Worm (Caenorhabditis elegans) whole organism, midembryonic: Measurements from ENCODE around the gene C16B8.3.

Experiments
- T22C8.4 ChIP-seq: fragments of 200-800 bp; sonication (Bioruptor generic); IDR thresholded peaks from 2 replicates; pipeline ENCODE4 v1.3.6; 2022; ENCODE audit warnings: missing genetic modification characterization, missing compliant biosample characterization
- cog-1 ChIP-seq: sonication (generic microtip); optimal IDR thresholded peaks from 2 replicates; lab custom pipeline; 2016; ENCODE audit warnings: missing genetic modification characterization, missing compliant biosample characterization
- flt-1 ChIP-seq: fragments of 200-800 bp; sonication (Bioruptor generic); IDR thresholded peaks from 2 replicates; pipeline ENCODE4 v1.3.6; 2022; ENCODE audit warnings: missing genetic modification characterization, missing compliant biosample characterization
- klf-2 ChIP-seq: fragments of 200-800 bp; sonication (Bioruptor generic); conservative IDR thresholded peaks from 2 replicates; pipeline ENCODE4 v1.3.6; 2022; ENCODE audit warnings: missing genetic modification reagents, missing genetic modification characterization, missing compliant biosample characterization
- med-1 ChIP-seq: sonication (generic microtip); optimal IDR thresholded peaks from 2 replicates; lab custom pipeline; 2017; ENCODE audit warnings: missing genetic modification characterization, mild to moderate bottlenecking, missing compliant biosample characterization, antibody characterized with exemption, missing genetic modification reagents; ENCODE audit not compliant: insufficient read depth
- ref-1 ChIP-seq: fragments of 200-800 bp; sonication (Bioruptor generic); conservative IDR thresholded peaks from 2 replicates; pipeline ENCODE4 v1.3.6; 2022; ENCODE audit warnings: missing genetic modification reagents, missing genetic modification characterization, missing compliant biosample characterization
- tab-1 ChIP-seq: fragments of 200-800 bp; sonication (Bioruptor generic); IDR thresholded peaks from 2 replicates; pipeline ENCODE4 v1.3.6; 2022; ENCODE audit warnings: missing genetic modification characterization, missing compliant biosample characterization
- ztf-23 ChIP-seq: fragments of 200-800 bp; sonication (Bioruptor generic); IDR thresholded peaks from 2 replicates; pipeline ENCODE4 v1.3.6; 2022; ENCODE audit warnings: missing genetic modification reagents, missing genetic modification characterization, missing compliant biosample characterization
- ztf-29 ChIP-seq: fragments of 200-800 bp; sonication (Bioruptor generic); IDR thresholded peaks from 2 replicates; pipeline ENCODE4 v1.3.6; 2022; ENCODE audit warnings: missing genetic modification reagents, missing genetic modification characterization, missing compliant biosample characterization

C16B8.3 gene

ce11 chrX:4003220-4003619 lies 34.8 kb upstream of the C16B8.3 start, which contains the start of gene R02E12.12:
Gene R02E12.12, plus strand, starts transcription at chrX:4003520.
- TF ChIP-seq ztf-23 = no peak
- TF ChIP-seq ztf-29 (GFP tag; lab: Robert Waterston, UW) = no peak
- no peak for TF ChIP-seq flt-1 (GFP tag; lab: Robert Waterston, UW)
- no peak for TF ChIP-seq klf-2
- no peak for TF ChIP-seq med-1
- no peak for TF ChIP-seq ref-1
- TF ChIP-seq cog-1 (tag; lab: Kevin White, UChicago) = no peak
- TF ChIP-seq tab-1 (GFP tag; lab: Robert Waterston, UW) = no peak
- no peak for TF ChIP-seq T22C8.4

DNA sequence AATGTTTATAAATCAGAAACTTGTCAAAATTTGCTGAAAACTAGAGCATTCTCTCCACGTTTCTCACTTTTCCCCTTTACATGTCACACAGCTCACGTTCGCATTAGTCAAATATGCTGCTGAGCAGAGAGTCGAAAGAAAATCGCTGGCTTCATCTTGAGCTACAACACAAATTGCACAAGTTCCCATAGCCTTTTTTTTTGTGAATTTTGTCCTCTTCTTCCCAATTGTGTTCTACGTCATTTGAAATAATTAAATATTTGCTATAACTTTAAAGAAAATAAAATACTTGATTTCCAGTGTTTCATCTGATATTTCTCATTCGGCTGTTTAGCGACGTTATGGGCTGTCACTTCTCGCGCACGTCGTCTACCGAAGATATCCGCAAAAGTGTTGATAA lies 28.6 kb upstream of the C16B8.3 start, which contains the start of gene R02E12.5:
TSS of gene R02E12.5 (plus strand) at position 301 of the 400 bp plus-strand sequence.
- TF ChIP-seq flt-1 (GFP tag; lab: Robert Waterston, UW) = no peak
- no peak for TF ChIP-seq med-1
- TF ChIP-seq cog-1 (tag; lab: Kevin White, UChicago) = no peak
- TF ChIP-seq T22C8.4 = no peak
- no peak for TF ChIP-seq ztf-23
- TF ChIP-seq tab-1 (GFP tag; lab: Robert Waterston, UW) = no peak
- no peak for TF ChIP-seq ref-1
- TF ChIP-seq ztf-29 (GFP tag; lab: Robert Waterston, UW) = no peak
- no peak for TF ChIP-seq klf-2

DNA sequence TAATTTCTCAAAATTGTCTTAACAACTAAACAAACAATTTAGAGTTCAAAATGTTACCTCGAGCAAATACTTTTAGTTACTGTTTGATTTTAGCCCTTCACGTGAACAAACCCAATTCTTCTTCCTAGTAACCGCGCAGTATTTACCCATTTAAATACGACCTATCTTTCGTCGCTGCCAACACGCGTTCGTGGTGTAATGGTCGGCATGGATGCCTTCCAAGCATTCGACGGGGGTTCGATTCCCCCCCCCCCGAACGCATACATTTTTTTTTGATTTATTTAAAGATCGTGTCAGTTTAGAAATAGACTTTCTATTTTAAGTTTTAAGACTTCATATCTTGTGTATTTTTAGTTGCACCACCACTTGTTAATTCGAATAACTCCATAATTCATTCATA lies 26.0 kb upstream of the C16B8.3 start:
- TF ChIP-seq flt-1 (GFP tag; lab: Robert Waterston, UW) = peak; percentile 84
- peak; percentile 75 for TF ChIP-seq T22C8.4
- TF ChIP-seq med-1 = no peak
- peak; percentile 46 for TF ChIP-seq cog-1 (tag; lab: Kevin White, UChicago)
- peak; percentile 86 for TF ChIP-seq tab-1 (GFP tag; lab: Robert Waterston, UW)
- TF ChIP-seq ztf-23 = peak; percentile 87
- TF ChIP-seq klf-2 = no peak
- peak; percentile 76; the same call in 1 of the 2 replicates for TF ChIP-seq ztf-29 (GFP tag; lab: Robert Waterston, UW)
- peak; percentile 70 for TF ChIP-seq ref-1

ce11 chrX:3991652-3992051 lies 23.2 kb upstream of the C16B8.3 start:
- no peak for TF ChIP-seq ztf-23
- TF ChIP-seq klf-2 = no peak
- no peak for TF ChIP-seq tab-1 (GFP tag; lab: Robert Waterston, UW)
- TF ChIP-seq cog-1 (tag; lab: Kevin White, UChicago) = no peak
- TF ChIP-seq flt-1 (GFP tag; lab: Robert Waterston, UW) = no peak
- TF ChIP-seq ref-1 = no peak
- no peak for TF ChIP-seq T22C8.4
- TF ChIP-seq ztf-29 (GFP tag; lab: Robert Waterston, UW) = no peak

DNA sequence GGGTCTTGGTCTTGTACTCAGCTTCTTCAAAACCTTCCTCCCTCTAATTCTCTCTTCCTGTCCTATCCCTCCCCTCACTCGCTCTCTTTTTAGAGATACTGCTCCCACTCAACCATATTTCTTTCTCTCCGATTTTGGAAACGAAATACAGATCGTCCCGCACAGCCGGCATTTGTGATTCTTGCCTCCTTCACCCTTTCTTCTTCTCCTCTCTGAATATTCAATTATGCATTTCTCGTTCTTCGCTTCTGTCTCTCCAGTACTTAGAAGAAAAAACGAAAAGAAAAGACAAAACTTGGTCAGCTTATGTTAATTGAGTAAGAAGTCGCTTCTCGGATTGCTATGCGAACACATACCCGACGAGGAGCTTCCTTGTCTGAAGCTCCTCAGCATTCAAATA lies 22.5 kb upstream of the C16B8.3 start:
- TF ChIP-seq ztf-29 (GFP tag; lab: Robert Waterston, UW) (no peak), T22C8.4 (no peak), klf-2 (no peak), ztf-23 (no peak), cog-1 (tag; lab: Kevin White, UChicago) (no peak), med-1 (no peak), ref-1 (no peak), flt-1 (GFP tag; lab: Robert Waterston, UW) (no peak), tab-1 (GFP tag; lab: Robert Waterston, UW) (no peak)

DNA sequence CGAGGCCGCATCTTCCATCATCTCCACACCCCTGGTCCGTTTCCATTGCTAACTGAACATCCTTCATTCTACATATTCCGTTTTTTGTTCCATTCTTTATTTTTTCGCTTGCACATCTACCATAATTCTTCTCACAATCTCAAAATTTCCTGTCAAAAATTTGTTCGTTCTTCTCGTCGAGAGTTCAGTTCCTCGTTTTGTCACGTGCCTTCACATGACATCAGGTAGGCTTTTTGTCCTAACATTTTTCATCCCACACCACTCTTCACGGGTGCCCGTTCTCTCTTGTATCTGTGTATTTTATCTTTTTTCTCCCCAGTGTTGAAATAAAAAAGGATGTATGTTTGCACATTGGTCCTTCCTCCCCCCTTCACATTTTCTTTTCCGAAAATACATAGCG lies 22.1 kb upstream of the C16B8.3 start:
- TF ChIP-seq flt-1 (GFP tag; lab: Robert Waterston, UW) (no peak), cog-1 (tag; lab: Kevin White, UChicago) (no peak), med-1 (no peak), ref-1 (no peak), tab-1 (GFP tag; lab: Robert Waterston, UW) (no peak), T22C8.4 (no peak), klf-2 (no peak), ztf-29 (GFP tag; lab: Robert Waterston, UW) (no peak), ztf-23 (no peak)

DNA sequence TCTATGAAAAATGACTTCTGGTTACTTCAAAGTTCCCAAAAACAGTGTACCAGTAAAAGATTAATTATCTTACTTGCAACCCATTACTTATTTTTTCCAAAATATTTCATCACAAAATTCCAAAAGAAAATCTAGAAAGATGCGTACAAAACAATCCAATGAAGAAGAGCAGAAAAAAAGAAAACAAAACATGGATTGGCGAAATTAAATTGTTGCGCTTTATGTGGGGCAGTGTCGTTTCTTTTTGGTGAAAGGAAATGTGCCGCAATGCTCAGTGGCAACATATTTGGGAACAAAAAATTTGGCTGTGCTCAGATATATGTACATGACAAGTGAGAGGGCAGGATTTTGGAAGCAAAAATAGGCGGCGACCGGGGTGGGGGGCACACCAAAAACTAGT lies 20.1 kb upstream of the C16B8.3 start:
- no peak for TF ChIP-seq ztf-23
- no peak for TF ChIP-seq T22C8.4
- TF ChIP-seq flt-1 (GFP tag; lab: Robert Waterston, UW) = no peak
- TF ChIP-seq ztf-29 (GFP tag; lab: Robert Waterston, UW) = no peak
- no peak for TF ChIP-seq klf-2
- TF ChIP-seq ref-1 = no peak
- no peak for TF ChIP-seq cog-1 (tag; lab: Kevin White, UChicago)
- no peak for TF ChIP-seq tab-1 (GFP tag; lab: Robert Waterston, UW)
- no peak for TF ChIP-seq med-1

- TF ChIP-seq ztf-29 (GFP tag; lab: Robert Waterston, UW) = no peak
- TF ChIP-seq med-1 = no peak
Measured at ce11 chrX:3982370-3982769, 13.9 kb upstream of the C16B8.3 start.

DNA sequence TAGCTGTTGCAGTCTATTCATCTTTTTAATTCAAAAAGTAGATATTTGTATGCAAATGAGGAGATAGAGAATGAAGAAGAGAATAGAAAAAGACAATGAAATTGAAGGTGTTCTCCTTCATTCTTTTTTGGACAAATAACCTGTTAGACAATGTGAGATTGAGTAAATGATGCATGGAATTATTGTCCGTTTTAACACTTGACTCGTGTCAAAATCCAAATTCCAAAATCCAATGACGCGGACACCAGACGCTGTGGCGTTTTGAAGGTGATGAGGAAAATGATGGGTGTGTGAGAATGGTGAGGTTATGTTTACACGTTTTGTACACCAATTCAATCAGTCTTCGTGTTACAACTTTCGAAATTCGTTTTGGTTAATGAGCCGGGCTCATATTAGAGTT lies 10.7 kb upstream of the C16B8.3 start:
- TF ChIP-seq med-1 = no peak
- no peak for TF ChIP-seq klf-2
- no peak for TF ChIP-seq flt-1 (GFP tag; lab: Robert Waterston, UW)
- no peak for TF ChIP-seq ztf-23
- TF ChIP-seq ztf-29 (GFP tag; lab: Robert Waterston, UW) = no peak
- no peak for TF ChIP-seq cog-1 (tag; lab: Kevin White, UChicago)
- TF ChIP-seq T22C8.4 = no peak
- TF ChIP-seq ref-1 = no peak
- TF ChIP-seq tab-1 (GFP tag; lab: Robert Waterston, UW) = no peak

DNA sequence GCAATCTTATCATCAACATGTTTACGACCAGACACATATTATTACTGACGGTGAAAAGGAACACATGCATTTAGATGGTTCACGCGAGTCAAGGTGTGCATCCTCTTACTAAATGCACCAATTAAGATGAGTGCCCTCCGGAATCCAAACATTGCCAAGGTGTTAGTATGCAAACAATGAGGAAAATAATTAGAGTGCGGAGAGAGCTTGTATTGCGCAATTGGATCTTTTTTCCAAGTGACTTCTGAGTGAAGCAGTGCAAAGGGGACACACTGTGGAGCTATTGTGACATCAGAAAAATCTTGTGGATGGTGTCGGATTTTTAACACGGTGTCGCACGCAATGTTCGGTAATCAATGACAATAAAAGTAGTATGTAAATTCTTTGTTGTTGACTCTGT lies 8.8 kb upstream of the C16B8.3 start:
- TF ChIP-seq flt-1 (GFP tag; lab: Robert Waterston, UW) (no peak), cog-1 (tag; lab: Kevin White, UChicago) (no peak), T22C8.4 (no peak), med-1 (no peak), ztf-29 (GFP tag; lab: Robert Waterston, UW) (no peak), tab-1 (GFP tag; lab: Robert Waterston, UW) (no peak), ztf-23 (no peak), klf-2 (no peak), ref-1 (no peak)

DNA sequence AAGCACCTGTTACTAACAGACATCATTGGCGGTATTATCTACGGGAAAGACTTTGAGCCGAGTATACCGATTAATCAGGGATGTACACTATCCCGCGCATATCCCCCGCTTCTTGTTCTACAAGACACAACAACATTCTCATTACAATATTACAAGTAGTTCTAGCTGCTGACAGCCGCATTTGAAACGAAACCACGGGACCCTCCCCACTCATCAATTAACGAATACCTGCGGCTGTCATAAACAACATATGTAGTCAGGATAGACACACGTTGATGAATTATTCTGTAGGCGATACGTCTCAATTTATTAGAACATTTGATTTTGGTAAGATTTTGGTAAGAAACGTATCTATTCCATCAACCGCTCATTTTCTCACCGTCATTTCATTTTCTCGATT lies 8.3 kb upstream of the C16B8.3 start:
- TF ChIP-seq cog-1 (tag; lab: Kevin White, UChicago) (no peak), klf-2 (no peak), ztf-29 (GFP tag; lab: Robert Waterston, UW) (no peak), T22C8.4 (no peak)
